Worm (Caenorhabditis elegans): ENCODE data around the gene F21D9.8.
"Not testable (repeated sequence)": the region's sequence is repeated elsewhere in the genome, so short reads cannot be mapped to it uniquely, and the experiment has no call there.

Gene F21D9.8

DNA sequence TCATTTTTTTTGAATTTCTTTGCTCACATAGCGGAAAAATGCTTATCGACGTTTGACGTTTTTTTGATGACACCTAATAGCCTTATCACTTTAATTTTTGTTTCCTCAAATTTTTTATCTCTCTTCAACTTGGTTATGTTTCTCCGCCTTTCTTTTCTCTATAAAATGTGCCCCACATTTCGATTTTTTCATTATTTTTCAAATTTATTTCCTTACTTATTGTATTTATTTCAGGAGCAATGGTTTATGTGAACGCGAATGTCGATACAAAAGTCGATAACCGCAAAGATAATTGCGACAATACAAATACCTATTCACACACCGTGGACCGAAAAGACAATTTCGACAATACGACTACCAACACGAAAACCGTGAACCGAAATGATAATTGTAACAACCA, 40.6 kb upstream of the F21D9.8 start, which contains the start of gene sdz-6:
sdz-6 (plus strand) TSS at position 229 of the 400 bp plus-strand sequence.
- TF ChIP-seq ztf-6 (GFP tag; IDR thresholded peaks at IDR 0.05) (no peak), ccch-3 (GFP tag; optimal IDR thresholded peaks at IDR 0.05) (no peak), sptf-2 (GFP tag; optimal IDR thresholded peaks at IDR 0.05) (no peak), mxl-1 (tag; optimal IDR thresholded peaks at IDR 0.05) (no peak), nhr-27 (tag; optimal IDR thresholded peaks at IDR 0.05) (no peak), hrde-1 (tag; optimal IDR thresholded peaks at IDR 0.05; ENCODE audit: borderline replicate concordance) (no peak), nfyb-1 (GFP tag; IDR thresholded peaks at IDR 0.05) (no peak), bed-1 (GFP tag; IDR thresholded peaks at IDR 0.05) (no peak), tlf-1 (GFP tag; optimal IDR thresholded peaks at IDR 0.05) (no peak), Y67H2A.10 (GFP tag; conservative IDR thresholded peaks at IDR 0.05) (no peak), hlh-12 (tag; optimal IDR thresholded peaks at IDR 0.05) (no peak), lin-40 (tag; optimal IDR thresholded peaks at IDR 0.05) (no peak), repo-1 (tag; optimal IDR thresholded peaks at IDR 0.05) (no peak), gei-17 (GFP tag; optimal IDR thresholded peaks at IDR 0.05) (no peak), ztf-26 (tag; optimal IDR thresholded peaks at IDR 0.05) (no peak), lin-26 (GFP tag; IDR thresholded peaks at IDR 0.05) (no peak)

DNA sequence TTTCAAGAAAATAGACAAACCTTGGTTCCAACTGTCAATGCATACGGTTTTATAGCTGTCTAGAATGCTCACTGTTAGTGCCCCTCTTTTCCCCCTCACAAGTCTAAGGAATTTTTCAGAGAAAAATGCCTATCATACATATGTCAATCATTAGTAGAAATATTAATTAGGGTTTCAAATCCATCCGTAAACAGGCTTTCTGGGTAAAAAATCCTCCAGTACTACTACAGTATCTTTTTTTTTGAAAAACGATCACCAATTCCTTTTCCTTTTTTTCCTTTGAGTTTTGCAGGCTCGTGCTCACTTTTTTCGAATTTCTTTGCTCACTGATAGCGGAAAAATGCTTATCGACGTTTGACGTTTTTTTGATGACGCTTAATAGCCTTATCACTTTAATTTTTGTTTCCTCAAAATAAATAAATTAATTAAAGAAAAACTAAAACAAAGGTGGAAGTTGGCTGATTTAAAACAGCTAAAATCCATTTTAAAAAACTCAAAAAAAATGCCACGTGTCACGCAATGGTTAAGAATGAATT, 39.7 kb upstream of the F21D9.8 start, which contains the start of gene C43D7.7:
C43D7.7 (minus strand) TSS at position 51 of the 536 bp plus-strand sequence.
- TF ChIP-seq nhr-80 (tag; optimal IDR thresholded peaks at IDR 0.05) = peak; percentile 36
- no peak for TF ChIP-seq mcd-1 (GFP tag; IDR thresholded peaks at IDR 0.05)

DNA sequence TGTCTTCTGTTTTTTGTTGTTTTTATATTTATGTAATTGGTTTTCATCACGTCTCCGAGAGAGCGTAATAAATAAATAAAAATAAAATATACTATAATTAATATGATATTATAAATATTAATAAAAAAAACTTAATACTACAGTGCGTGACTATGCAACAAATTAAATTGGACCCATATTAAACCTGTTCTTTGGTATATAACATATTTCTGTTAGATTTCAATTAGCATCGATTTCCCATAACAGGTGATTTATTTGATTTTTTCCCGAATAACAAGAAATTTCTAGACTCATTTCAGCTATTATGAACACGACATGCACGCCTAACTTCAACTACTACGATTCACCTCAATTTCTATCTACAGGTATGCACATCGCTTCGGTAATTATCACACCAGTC, 37.3 kb upstream of the F21D9.8 start, which contains the start of gene srh-208:
srh-208 (plus strand) TSS at position 301 of the 400 bp plus-strand sequence.
- not testable (repeated sequence) for TF ChIP-seq sptf-2 (GFP tag; optimal IDR thresholded peaks at IDR 0.05); tbx-9 (tag; optimal IDR thresholded peaks at IDR 0.05; ENCODE audit: borderline replicate concordance); let-607 (tag; optimal IDR thresholded peaks at IDR 0.05)

DNA sequence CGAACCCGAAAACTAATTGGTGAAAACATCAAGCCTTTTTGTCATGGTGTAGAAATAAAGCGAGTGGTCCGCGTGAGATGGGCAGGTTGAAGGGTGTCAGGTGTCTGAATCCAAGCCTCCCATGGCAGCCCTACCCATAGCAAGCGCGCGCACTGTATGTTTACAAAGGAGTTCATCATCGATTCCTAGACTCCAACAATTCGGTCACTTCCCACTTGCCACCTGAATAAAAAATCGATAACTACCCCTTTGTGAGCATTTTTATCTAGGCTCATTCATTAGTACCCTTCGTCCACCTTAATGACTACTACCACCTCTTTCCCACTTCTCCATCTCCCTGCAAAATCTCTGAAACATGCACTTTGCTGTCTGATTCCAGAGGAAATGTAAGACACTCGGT, 33.2 kb upstream of the F21D9.8 start, which contains the start of gene fbxb-64:
fbxb-64 (plus strand) TSS at position 301 of the 400 bp plus-strand sequence.
- no peak for TF ChIP-seq F22D6.2 (tag; optimal IDR thresholded peaks at IDR 0.05)
- TF ChIP-seq let-526 (GFP tag; IDR thresholded peaks at IDR 0.05) = no peak
- no peak for TF ChIP-seq ztf-6 (GFP tag; IDR thresholded peaks at IDR 0.05)
- TF ChIP-seq hlh-12 (tag; optimal IDR thresholded peaks at IDR 0.05) = no peak
- TF ChIP-seq dox-1 (GFP tag; IDR thresholded peaks at IDR 0.05) = 0 out of 2 replicates have a peak, but pooled peaks have one; percentile 6
- no peak for TF ChIP-seq unc-130 (GFP tag; optimal IDR thresholded peaks at IDR 0.05)

DNA sequence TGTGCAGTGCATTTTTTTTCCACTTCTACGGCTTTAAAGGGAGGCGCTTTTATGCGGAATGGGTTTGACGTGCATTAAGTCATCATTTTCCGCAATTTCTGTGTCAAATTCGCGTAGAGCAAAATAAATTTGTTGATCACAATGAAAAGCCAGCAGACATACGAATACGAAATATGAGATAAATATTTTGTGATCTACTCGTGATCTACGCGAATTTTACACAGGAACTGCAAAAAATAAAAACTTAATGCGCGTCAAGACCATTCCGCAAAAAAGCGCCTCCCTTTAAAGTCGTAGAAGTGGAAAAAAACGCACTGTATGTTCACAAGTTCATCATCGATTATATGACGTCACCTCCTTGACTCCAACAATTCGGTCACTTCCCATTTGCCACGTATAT, 31.6 kb upstream of the F21D9.8 start, which contains the start of gene C43D7.8:
C43D7.8 (minus strand) TSS at position 101 of the 400 bp plus-strand sequence.
- TF ChIP-seq rpc-1 (optimal IDR thresholded peaks at IDR 0.05) (no peak), rpc-1 (tag; optimal IDR thresholded peaks at IDR 0.05) (no peak), nhr-120 (GFP tag; IDR thresholded peaks at IDR 0.05) (0 out of 2 replicates have a peak, but pooled peaks have one; percentile 33), ztf-25 (GFP tag; IDR thresholded peaks at IDR 0.05) (no peak), C06A6.2 (GFP tag; conservative IDR thresholded peaks at IDR 0.05) (no peak)

DNA sequence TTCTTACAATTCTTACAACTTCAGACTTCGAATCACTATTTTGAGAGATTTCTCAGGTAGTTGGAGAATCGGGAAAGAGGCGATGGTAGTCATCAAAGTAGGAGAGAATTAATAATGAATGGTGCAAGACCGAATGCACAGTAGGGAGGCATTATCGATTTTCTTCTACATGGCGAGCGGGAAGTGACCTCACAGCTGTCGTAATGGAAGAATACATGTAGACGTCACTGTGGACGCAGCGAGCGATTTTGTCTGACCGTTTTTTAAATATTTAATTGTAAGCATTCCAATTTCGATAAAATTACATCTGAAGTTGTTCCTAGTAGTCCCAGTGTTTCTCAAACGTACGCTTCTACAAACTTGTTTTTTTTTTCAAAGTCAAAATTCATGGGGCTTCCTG, 29.8 kb upstream of the F21D9.8 start, which contains the start of gene F55C9.11:
F55C9.11 (minus strand) TSS at position 101 of the 400 bp plus-strand sequence.
- TF ChIP-seq hrde-1 (tag; optimal IDR thresholded peaks at IDR 0.05; ENCODE audit: borderline replicate concordance) (no peak), rcor-1 (GFP tag; IDR thresholded peaks at IDR 0.05) (no peak), ztf-3 (GFP tag; optimal IDR thresholded peaks at IDR 0.05) (no peak), lir-1 (GFP tag; conservative IDR thresholded peaks at IDR 0.05) (no peak), ceh-100 (GFP tag; IDR thresholded peaks at IDR 0.05) (no peak), repo-1 (tag; optimal IDR thresholded peaks at IDR 0.05) (no peak), let-607 (tag; optimal IDR thresholded peaks at IDR 0.05) (no peak), ceh-79 (tag; optimal IDR thresholded peaks at IDR 0.05) (no peak), ekl-4 (GFP tag; IDR thresholded peaks at IDR 0.05) (no peak), madf-10 (tag; optimal IDR thresholded peaks at IDR 0.05) (no peak), pha-4 (tag; optimal IDR thresholded peaks at IDR 0.05) (no peak)
